Fruit fly (Drosophila melanogaster) whole organism, embryonic: ENCODE results near the gene dsx-c73A.

Experiments used
- Asciz ChIP-seq: fragments of 200-800 bp; sonication (Bioruptor generic); optimal IDR thresholded peaks from 2 replicates; lab custom pipeline; 2017; ENCODE audit warnings: missing biosample characterization, mild to moderate bottlenecking, missing genetic modification characterization, missing genetic modification reagents
- CG11398 ChIP-seq: fragments of 200-800 bp; sonication (Bioruptor generic); optimal IDR thresholded peaks from 2 replicates; lab custom pipeline; 2016; ENCODE audit warnings: missing biosample characterization, missing genetic modification characterization
- CG11695 ChIP-seq: fragments of 200-800 bp; sonication (Bioruptor generic); IDR thresholded peaks from 3 replicates; pipeline ENCODE4 v1.3.6; 2022; ENCODE audit warnings: missing biosample characterization, missing genetic modification characterization
- CG12659 ChIP-seq: fragments of 200-800 bp; sonication (Bioruptor generic); optimal IDR thresholded peaks from 3 replicates; lab custom pipeline; 2017; ENCODE audit warnings: mild to moderate bottlenecking, missing biosample characterization, missing genetic modification reagents, missing genetic modification characterization
- CG13775 ChIP-seq: fragments of 200-800 bp; sonication (Bioruptor generic); optimal IDR thresholded peaks from 3 replicates; lab custom pipeline; 2017; ENCODE audit warnings: missing biosample characterization, mild to moderate bottlenecking, missing genetic modification characterization
- CG14050 ChIP-seq: fragments of 200-800 bp; sonication (Bioruptor generic); IDR thresholded peaks from 3 replicates; pipeline ENCODE4 v1.3.6; 2022; ENCODE audit warnings: missing biosample characterization, missing genetic modification characterization
- CG14860 ChIP-seq: fragments of 200-800 bp; sonication (Bioruptor generic); IDR thresholded peaks from 3 replicates; pipeline ENCODE4 v1.3.6; 2022; ENCODE audit warnings: missing biosample characterization, missing genetic modification characterization; ENCODE audit not compliant: partially characterized antibody
- CG17359 ChIP-seq: fragments of 200-800 bp; sonication (Bioruptor generic); optimal IDR thresholded peaks from 3 replicates; lab custom pipeline; 2018; ENCODE audit warnings: missing biosample characterization, mild to moderate bottlenecking, missing genetic modification characterization, moderate library complexity
- CG2712 ChIP-seq: fragments of 200-800 bp; optimal IDR thresholded peaks from 3 replicates; lab custom pipeline; 2019; ENCODE audit warnings: missing biosample characterization, mild to moderate bottlenecking, missing genetic modification characterization, moderate library complexity
- CG3163 ChIP-seq: fragments of 200-800 bp; sonication (Bioruptor generic); optimal IDR thresholded peaks from 3 replicates; lab custom pipeline; 2016; ENCODE audit warnings: missing biosample characterization, missing genetic modification characterization
- CG4617 ChIP-seq: fragments of 200-800 bp; sonication (Bioruptor generic); optimal IDR thresholded peaks from 3 replicates; lab custom pipeline; 2016; ENCODE audit warnings: missing biosample characterization, missing genetic modification characterization, borderline replicate concordance
- CG4820 ChIP-seq: fragments of 200-800 bp; sonication (Bioruptor generic); optimal IDR thresholded peaks from 3 replicates; lab custom pipeline; 2016; ENCODE audit warnings: missing biosample characterization, missing genetic modification characterization
- CG9817 ChIP-seq: fragments of 200-800 bp; sonication (Bioruptor generic); optimal IDR thresholded peaks from 2 replicates; lab custom pipeline; 2018; ENCODE audit warnings: missing biosample characterization, mild to moderate bottlenecking, missing genetic modification characterization, moderate library complexity
- CoRest ChIP-seq: fragments of 200-800 bp; sonication (Bioruptor generic); optimal IDR thresholded peaks from 3 replicates; lab custom pipeline; 2018; ENCODE audit warnings: missing biosample characterization, mild to moderate bottlenecking, missing genetic modification characterization, moderate library complexity
- Dad ChIP-seq: fragments of 200-800 bp; sonication (Bioruptor generic); optimal IDR thresholded peaks from 3 replicates; lab custom pipeline; 2016; ENCODE audit warnings: missing biosample characterization, missing genetic modification characterization
- ERR ChIP-seq: fragments of 200-800 bp; sonication (Bioruptor generic); optimal IDR thresholded peaks from 2 replicates; lab custom pipeline; 2016; ENCODE audit warnings: missing biosample characterization, missing genetic modification characterization
- Ets65A ChIP-seq: fragments of 200-800 bp; sonication (Bioruptor generic); peaks from one replicate; lab custom pipeline; 2016; ENCODE audit warnings: missing biosample characterization, missing genetic modification characterization
- HLH3B ChIP-seq: fragments of 200-800 bp; sonication (Bioruptor generic); IDR thresholded peaks from 2 replicates; pipeline ENCODE4 v1.3.6; 2022; ENCODE audit warnings: missing biosample characterization, missing genetic modification characterization
- Hmr ChIP-seq: fragments of 200-800 bp; sonication (Bioruptor generic); optimal IDR thresholded peaks from 3 replicates; lab custom pipeline; 2017; ENCODE audit warnings: mild to moderate bottlenecking, missing biosample characterization, missing genetic modification reagents, missing genetic modification characterization
- Med ChIP-seq: fragments of 200-800 bp; sonication (Bioruptor generic); peaks from one replicate; lab custom pipeline; 2016; ENCODE audit warnings: missing biosample characterization, missing genetic modification characterization, mild to moderate bottlenecking, inconsistent platforms, moderate library complexity
- Oaz ChIP-seq: fragments of 200-800 bp; sonication (Bioruptor generic); IDR thresholded peaks from 2 replicates; pipeline ENCODE4 v1.3.6; 2022; ENCODE audit warnings: missing biosample characterization, missing genetic modification characterization
- Six4 ChIP-seq: fragments of 200-800 bp; sonication (Bioruptor generic); optimal IDR thresholded peaks from 2 replicates; lab custom pipeline; 2016; ENCODE audit warnings: missing biosample characterization, missing genetic modification characterization
- Taf1 ChIP-seq: fragments of 200-800 bp; sonication (Bioruptor generic); IDR thresholded peaks from 2 replicates; pipeline ENCODE4 v1.3.6; 2022; ENCODE audit warnings: missing biosample characterization, missing genetic modification characterization
- Usf ChIP-seq: fragments of 200-800 bp; sonication (Bioruptor generic); optimal IDR thresholded peaks from 2 replicates; lab custom pipeline; 2017; ENCODE audit warnings: missing genotype, missing biosample characterization, missing genetic modification characterization
- ap ChIP-seq: fragments of 200-800 bp; sonication (Bioruptor generic); IDR thresholded peaks from 2 replicates; pipeline ENCODE4 v1.3.6; 2022; ENCODE audit warnings: missing biosample characterization, missing genetic modification characterization
- ato ChIP-seq: fragments of 200-800 bp; sonication (Bioruptor generic); IDR thresholded peaks from 2 replicates; pipeline ENCODE4 v1.3.6; 2022; ENCODE audit warnings: missing biosample characterization, missing genetic modification characterization; ENCODE audit not compliant: partially characterized antibody
- bbx ChIP-seq: fragments of 200-800 bp; sonication (Bioruptor generic); IDR thresholded peaks from 2 replicates; pipeline ENCODE4 v1.3.6; 2022; ENCODE audit warnings: missing biosample characterization, missing genetic modification characterization; ENCODE audit not compliant: partially characterized antibody
- bigmax ChIP-seq: fragments of 200-800 bp; sonication (Bioruptor generic); optimal IDR thresholded peaks from 2 replicates; lab custom pipeline; 2018; ENCODE audit warnings: missing biosample characterization, mild to moderate bottlenecking, missing genetic modification characterization
- crol ChIP-seq: fragments of 200-800 bp; sonication (Bioruptor generic); IDR thresholded peaks from 2 replicates; pipeline ENCODE4 v1.3.6; 2022; ENCODE audit warnings: missing biosample characterization, missing genetic modification characterization
- da ChIP-seq: fragments of 200-800 bp; sonication (Bioruptor generic); optimal IDR thresholded peaks from 2 replicates; lab custom pipeline; 2016; ENCODE audit warnings: missing biosample characterization, missing genetic modification characterization
- gsb-n ChIP-seq: fragments of 200-800 bp; sonication (Bioruptor generic); optimal IDR thresholded peaks from 3 replicates; lab custom pipeline; 2018; ENCODE audit warnings: missing biosample characterization, mild to moderate bottlenecking, missing genetic modification characterization
- jigr1 ChIP-seq: fragments of 200-800 bp; sonication (Bioruptor generic); IDR thresholded peaks from 3 replicates; pipeline ENCODE4 v1.3.6; 2022; ENCODE audit warnings: missing biosample characterization, missing genetic modification characterization
- nom ChIP-seq: fragments of 200-800 bp; sonication (Bioruptor generic); optimal IDR thresholded peaks from 2 replicates; lab custom pipeline; 2017; ENCODE audit warnings: missing biosample characterization, missing genetic modification characterization, mild to moderate bottlenecking, moderate library complexity, missing genetic modification reagents
- phol ChIP-seq: fragments of 200-800 bp; sonication (Bioruptor generic); optimal IDR thresholded peaks from 3 replicates; lab custom pipeline; 2018; ENCODE audit warnings: missing biosample characterization, mild to moderate bottlenecking, missing genetic modification characterization, moderate library complexity
- prd ChIP-seq, 3 experiments: fragments of >200 bp in 2 of 3; fragments of 200-800 bp in 1 of 3; sonication (Bioruptor generic) in 1 of 3; optimal IDR thresholded peaks in 2 of 3; IDR thresholded peaks in 1 of 3; 2 replicates in 2 of 3; 3 replicates in 1 of 3; pipeline versions ENCODE4 v1.3.6 to Lab custom; 2017 to 2022; ENCODE audit warnings: missing biosample characterization in 1 of 3, missing genetic modification characterization in 1 of 3
- sens ChIP-seq: fragments of 200-800 bp; sonication (Bioruptor generic); peaks from one replicate; lab custom pipeline; 2016; ENCODE audit warnings: missing biosample characterization, missing genetic modification characterization
- slp2 ChIP-seq: fragments of 200-800 bp; sonication (Bioruptor generic); optimal IDR thresholded peaks from 2 replicates; lab custom pipeline; 2016; ENCODE audit warnings: missing biosample characterization, missing genetic modification characterization
- sqz ChIP-seq: fragments of 200-800 bp; sonication (Bioruptor generic); optimal IDR thresholded peaks from 3 replicates; lab custom pipeline; 2018; ENCODE audit warnings: missing biosample characterization, mild to moderate bottlenecking, missing genetic modification characterization
- stc ChIP-seq: fragments of 200-800 bp; sonication (Bioruptor generic); IDR thresholded peaks from 2 replicates; pipeline ENCODE4 v1.3.6; 2022; ENCODE audit warnings: missing biosample characterization, missing genetic modification characterization
- zf30C ChIP-seq: fragments of 200-800 bp; sonication (Bioruptor generic); optimal IDR thresholded peaks from 3 replicates; lab custom pipeline; 2018; ENCODE audit warnings: missing biosample characterization, mild to moderate bottlenecking, missing genetic modification characterization

Gene dsx-c73A

dm6 chr3L:16385880-16386584 lies 65.7 kb downstream of the dsx-c73A start, which contains the start of the genes Agpat3 and RAF2 (continued):
- TF ChIP-seq Taf1 (GFP tag; lab: Robert Waterston, UW) = no peak
- peak; percentile 21 for TF ChIP-seq Six4 (GFP tag; lab: Kevin White, UChicago)
- TF ChIP-seq slp2 (GFP tag; lab: Kevin White, UChicago) = peak; percentile 10
- TF ChIP-seq CG4820 = peak; percentile 22
- TF ChIP-seq bbx (GFP tag; lab: Robert Waterston, UW) = no peak
- TF ChIP-seq Dad (GFP tag; lab: Kevin White, UChicago) = peak; percentile 16
- TF ChIP-seq HLH3B (GFP tag; lab: Robert Waterston, UW) = peak; percentile 31; the same call in 1 of the 2 replicates
- TF ChIP-seq CG13775 = peak; percentile 54
- peak; percentile 35 for TF ChIP-seq CG17359 (tag; lab: Kevin White, UChicago)
- peak; percentile 85 for TF ChIP-seq Ets65A
- TF ChIP-seq phol = peak; percentile 60
- peak; percentile 36 for TF ChIP-seq Hmr
- TF ChIP-seq CG11695 (GFP tag; lab: Robert Waterston, UW) = peak; percentile 53; the same call in 1 of the 3 replicates
- TF ChIP-seq gsb-n (tag; lab: Kevin White, UChicago) = peak; percentile 10
- no peak for TF ChIP-seq jigr1
- peak; percentile 75 for TF ChIP-seq CoRest (tag; lab: Kevin White, UChicago)
- no peak for TF ChIP-seq crol (GFP tag; lab: Robert Waterston, UW)
- no peak for TF ChIP-seq Oaz (GFP tag; lab: Robert Waterston, UW)
- no peak for TF ChIP-seq ato
- TF ChIP-seq CG14860 = no peak
- peak; percentile 38 for TF ChIP-seq sens (GFP tag; lab: Kevin White, UChicago)
- no peak for TF ChIP-seq da (GFP tag; lab: Kevin White, UChicago)
- no peak for TF ChIP-seq ap (GFP tag; lab: Robert Waterston, UW)
- TF ChIP-seq zf30C (GFP tag; lab: Kevin White, UChicago) = no peak
- TF ChIP-seq CG9817 (tag; lab: Kevin White, UChicago) = peak; percentile 50
- TF ChIP-seq stc = no peak
- no peak for TF ChIP-seq Asciz (GFP tag; lab: Kevin White, UChicago)
- TF ChIP-seq bigmax (GFP tag; lab: Kevin White, UChicago) = no peak
- TF ChIP-seq CG4617 = no peak
- no peak for TF ChIP-seq sqz
- peak; percentile 59 for TF ChIP-seq CG2712 (tag; lab: Kevin White, UChicago)
- peak; percentile 82 for TF ChIP-seq Med (GFP tag; lab: Kevin White, UChicago)
- no peak for TF ChIP-seq CG14050 (GFP tag; lab: Robert Waterston, UW)
- TF ChIP-seq nom (GFP tag; lab: Kevin White, UChicago) = no peak
- TF ChIP-seq Usf (GFP tag; lab: Kevin White, UChicago) = no peak
- TF ChIP-seq CG3163 (GFP tag; lab: Kevin White, UChicago) = no peak
- TF ChIP-seq CG12659 (GFP tag; lab: Kevin White, UChicago) = peak; percentile 58
- no peak for TF ChIP-seq prd (optimal IDR thresholded peaks at IDR 0.05; lab: Kevin White, UChicago)
- peak; percentile 67; the same call in 2 of the 3 replicates for TF ChIP-seq prd (GFP tag; IDR thresholded peaks at IDR 0.05; lab: Robert Waterston, UW)
- no peak for TF ChIP-seq ERR
- no peak for TF ChIP-seq CG11398 (GFP tag; lab: Kevin White, UChicago)
- TF ChIP-seq, all 482 proteins: peak for 158
